In the genomic region with DNA sequence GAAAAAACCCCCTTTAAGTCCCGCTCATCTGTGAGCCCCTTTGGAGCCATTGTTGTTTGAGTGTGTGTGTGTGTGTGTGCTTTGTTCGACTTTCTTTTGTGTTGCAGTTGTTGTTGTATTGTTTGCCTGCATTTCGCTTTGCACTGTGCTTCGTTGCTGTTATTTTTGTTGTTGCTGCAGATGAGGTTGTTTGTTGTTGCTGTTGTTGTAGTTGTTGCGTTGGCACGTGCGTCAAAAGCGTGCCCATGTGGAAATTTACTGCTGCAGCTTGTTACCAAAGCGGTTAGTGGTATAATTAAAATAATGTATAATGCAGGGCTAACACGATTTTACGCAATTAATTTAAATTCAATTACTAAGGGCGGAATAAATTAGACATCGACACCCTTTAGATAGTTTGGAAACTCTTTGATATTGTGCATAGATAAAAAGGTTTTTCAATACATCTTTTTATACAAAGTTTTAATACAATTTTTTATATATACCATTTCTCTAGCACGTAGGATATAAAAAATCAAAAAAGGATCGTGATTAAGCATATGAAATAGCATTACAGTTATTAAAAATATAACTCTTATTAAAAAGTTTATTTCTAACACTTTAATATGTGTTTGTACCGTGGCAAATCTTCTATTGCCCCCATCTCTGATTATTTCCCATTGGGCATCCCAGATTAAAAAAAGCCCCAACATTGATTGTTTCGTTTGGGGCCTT, we compare ENCODE assay signal across 1 fruit fly cellular context.
TF ChIP-seq lines count a peak whose summit lies in the region.

No protein-coding gene starts in this region.

TF ChIP-seq in whole organism, embryonic, 481 proteins besides CTCF, POLR2A, EP300 and RAD21 (continued from another document):
- TF ChIP-seq CG11093 (GFP tag; IDR thresholded peaks at IDR 0.05; lab: Robert Waterston, UW) (no peak), CG12942 (GFP tag; optimal IDR thresholded peaks at IDR 0.05; lab: Kevin White, UChicago) (no peak), jigr1 (GFP tag; IDR thresholded peaks at IDR 0.05; lab: Robert Waterston, UW) (no peak), CG1233 (GFP tag; optimal IDR thresholded peaks at IDR 0.05; lab: Kevin White, UChicago) (no peak), CG11504 (tag; optimal IDR thresholded peaks at IDR 0.05; lab: Kevin White, UChicago) (peak; percentile 53), Rx (GFP tag; IDR thresholded peaks at IDR 0.05; lab: Robert Waterston, UW) (no peak), zfh1 (GFP tag; IDR thresholded peaks at IDR 0.05; lab: Robert Waterston, UW) (no peak), HLHmδ (GFP tag; optimal IDR thresholded peaks at IDR 0.05; lab: Kevin White, UChicago) (peak; percentile 77), caup (GFP tag; optimal IDR thresholded peaks at IDR 0.05; lab: Kevin White, UChicago; ENCODE audit: severe bottlenecking) (no peak), CG12769 (tag; optimal IDR thresholded peaks at IDR 0.05; lab: Kevin White, UChicago) (peak; percentile 23), sd (tag; optimal IDR thresholded peaks at IDR 0.05; lab: Kevin White, UChicago) (no peak), ash1 (GFP tag; optimal IDR thresholded peaks at IDR 0.05; lab: Kevin White, UChicago) (no peak), scrt (GFP tag; optimal IDR thresholded peaks at IDR 0.05; lab: Kevin White, UChicago) (no peak), cato (GFP tag; optimal IDR thresholded peaks at IDR 0.05; lab: Kevin White, UChicago; ENCODE audit: borderline replicate concordance) (no peak), B-H2 (GFP tag; optimal IDR thresholded peaks at IDR 0.05; lab: Kevin White, UChicago) (no peak), jumu (GFP tag; optimal IDR thresholded peaks at IDR 0.05; lab: Kevin White, UChicago) (no peak), CG8924 (tag; optimal IDR thresholded peaks at IDR 0.05; lab: Kevin White, UChicago) (peak; percentile 15), CG6854 (GFP tag; optimal IDR thresholded peaks at IDR 0.05; lab: Kevin White, UChicago) (no peak), CG8478 (optimal IDR thresholded peaks at IDR 0.05; lab: Kevin White, UChicago) (no peak), Scr (GFP tag; IDR thresholded peaks at IDR 0.05; lab: Robert Waterston, UW; ENCODE audit: partially characterized antibody) (no peak), ind (GFP tag; optimal IDR thresholded peaks at IDR 0.05; lab: Kevin White, UChicago) (no peak), CG2875 (GFP tag; optimal IDR thresholded peaks at IDR 0.05; lab: Kevin White, UChicago) (no peak), nerfin-1 (tag; optimal IDR thresholded peaks at IDR 0.05; lab: Kevin White, UChicago) (no peak), Med (GFP tag; lab: Kevin White, UChicago) (peak; percentile 72), yki (optimal IDR thresholded peaks at IDR 0.05; lab: Kevin White, UChicago) (no peak), gem (tag; optimal IDR thresholded peaks at IDR 0.05; lab: Kevin White, UChicago) (peak; percentile 5), Bdp1 (GFP tag; optimal IDR thresholded peaks at IDR 0.05; lab: Kevin White, UChicago) (no peak), Sry-β (GFP tag; optimal IDR thresholded peaks at IDR 0.05; lab: Kevin White, UChicago) (no peak), CG17612 (GFP tag; IDR thresholded peaks at IDR 0.05; lab: Robert Waterston, UW) (no peak), CG7556 (GFP tag; optimal IDR thresholded peaks at IDR 0.05; lab: Kevin White, UChicago) (no peak), CG10274 (GFP tag; optimal IDR thresholded peaks at IDR 0.05; lab: Kevin White, UChicago) (no peak), wek (GFP tag; optimal IDR thresholded peaks at IDR 0.05; lab: Kevin White, UChicago) (no peak), Xrp1 (GFP tag; IDR thresholded peaks at IDR 0.05; lab: Robert Waterston, UW) (no peak), CG43689 (GFP tag; IDR thresholded peaks at IDR 0.05; lab: Robert Waterston, UW) (no peak), Hr39 (optimal IDR thresholded peaks at IDR 0.05; lab: Kevin White, UChicago) (no peak), p53 (GFP tag; optimal IDR thresholded peaks at IDR 0.05; lab: Kevin White, UChicago) (no peak), MTF-1 (GFP tag; optimal IDR thresholded peaks at IDR 0.05; lab: Kevin White, UChicago; ENCODE audit: borderline replicate concordance) (no peak), Pdp1 (GFP tag; optimal IDR thresholded peaks at IDR 0.05; lab: Kevin White, UChicago) (peak in 1 of 2 experiments; percentile 23), H15 (GFP tag; IDR thresholded peaks at IDR 0.05; lab: Robert Waterston, UW) (no peak), chif (GFP tag; optimal IDR thresholded peaks at IDR 0.05; lab: Kevin White, UChicago) (no peak), CG8388 (GFP tag; optimal IDR thresholded peaks at IDR 0.05; lab: Kevin White, UChicago) (no peak), Abd-B (GFP tag; optimal IDR thresholded peaks at IDR 0.05; lab: Kevin White, UChicago) (no peak), CG17186 (GFP tag; optimal IDR thresholded peaks at IDR 0.05; lab: Kevin White, UChicago) (no peak), kah (GFP tag; optimal IDR thresholded peaks at IDR 0.05; lab: Kevin White, UChicago) (no peak), cad (GFP tag; optimal IDR thresholded peaks at IDR 0.05; lab: Kevin White, UChicago) (no peak), BtbVII (GFP tag; optimal IDR thresholded peaks at IDR 0.05; lab: Kevin White, UChicago) (no peak), CG13424 (tag; optimal IDR thresholded peaks at IDR 0.05; lab: Kevin White, UChicago) (no peak), CG6254 (GFP tag; optimal IDR thresholded peaks at IDR 0.05; lab: Kevin White, UChicago) (no peak), CG7745 (tag; optimal IDR thresholded peaks at IDR 0.05; lab: Kevin White, UChicago) (no peak), HHEX (GFP tag; optimal IDR thresholded peaks at IDR 0.05; lab: Kevin White, UChicago) (no peak), org-1 (GFP tag; optimal IDR thresholded peaks at IDR 0.05; lab: Kevin White, UChicago) (no peak), CG10543 (GFP tag; optimal IDR thresholded peaks at IDR 0.05; lab: Kevin White, UChicago) (no peak), CG16779 (GFP tag; IDR thresholded peaks at IDR 0.05; lab: Robert Waterston, UW) (no peak), CG4707 (GFP tag; optimal IDR thresholded peaks at IDR 0.05; lab: Kevin White, UChicago) (no peak), CG18011 (GFP tag; optimal IDR thresholded peaks at IDR 0.05; lab: Kevin White, UChicago) (no peak), slbo (GFP tag; IDR thresholded peaks at IDR 0.05; lab: Robert Waterston, UW) (no peak), CG9797 (GFP tag; optimal IDR thresholded peaks at IDR 0.05; lab: Kevin White, UChicago) (no peak), CG32767 (GFP tag; IDR thresholded peaks at IDR 0.05; lab: Robert Waterston, UW) (no peak), CG10209 (GFP tag; optimal IDR thresholded peaks at IDR 0.05; lab: Kevin White, UChicago) (no peak), CG12236 (GFP tag; optimal IDR thresholded peaks at IDR 0.05; lab: Kevin White, UChicago) (no peak), Sin3A (optimal IDR thresholded peaks at IDR 0.05; lab: Kevin White, UChicago) (no peak), gcm2 (GFP tag; optimal IDR thresholded peaks at IDR 0.05; lab: Kevin White, UChicago) (no peak), Xbp1 (GFP tag; optimal IDR thresholded peaks at IDR 0.05; lab: Kevin White, UChicago) (no peak), CG4360 (GFP tag; IDR thresholded peaks at IDR 0.05; lab: Robert Waterston, UW) (peak; percentile 99), Dbx (GFP tag; IDR thresholded peaks at IDR 0.05; lab: Robert Waterston, UW) (no peak), E2f2 (GFP tag; IDR thresholded peaks at IDR 0.05; lab: Robert Waterston, UW) (no peak), CG17912 (GFP tag; optimal IDR thresholded peaks at IDR 0.05; lab: Kevin White, UChicago) (no peak), dm (GFP tag; optimal IDR thresholded peaks at IDR 0.05; lab: Kevin White, UChicago) (peak; percentile 19), fd96Cb (tag; optimal IDR thresholded peaks at IDR 0.05; lab: Kevin White, UChicago) (no peak), ems (GFP tag; optimal IDR thresholded peaks at IDR 0.05; lab: Kevin White, UChicago) (no peak)
